Fruit fly (Drosophila melanogaster) Kc167 (cell line): Measurements from ENCODE around the gene CG43052.

Source experiments
- Myc ChIP-seq: fragments of >200 bp; optimal IDR thresholded peaks from 2 replicates; lab custom pipeline; 2017; ENCODE audit warnings: missing external identifiers
- h ChIP-seq: fragments of >200 bp; optimal IDR thresholded peaks from 3 replicates; lab custom pipeline; 2018; ENCODE audit warnings: missing external identifiers
- insv ChIP-seq: fragments of >200 bp; optimal IDR thresholded peaks from 3 replicates; lab custom pipeline; 2018; ENCODE audit warnings: missing external identifiers
- psq ChIP-seq: fragments of >200 bp; optimal IDR thresholded peaks from 2 replicates; lab custom pipeline; 2017; ENCODE audit warnings: missing external identifiers
- ttk ChIP-seq: sonication (Bioruptor generic); optimal IDR thresholded peaks from 2 replicates; lab custom pipeline; 2017; ENCODE audit warnings: missing external identifiers

dm6 chr2L:14307516-14307915, 44.4 kb upstream of the CG43052 start:
- no peak for TF ChIP-seq insv
- TF ChIP-seq psq (lab: Kevin White, UChicago): no peak
- no peak for TF ChIP-seq h (lab: Kevin White, UChicago)
- TF ChIP-seq ttk (lab: Kevin White, UChicago): no peak
- no peak for TF ChIP-seq Myc
